Worm (Caenorhabditis elegans): Measurements from ENCODE around the gene cup-4.

DNA sequence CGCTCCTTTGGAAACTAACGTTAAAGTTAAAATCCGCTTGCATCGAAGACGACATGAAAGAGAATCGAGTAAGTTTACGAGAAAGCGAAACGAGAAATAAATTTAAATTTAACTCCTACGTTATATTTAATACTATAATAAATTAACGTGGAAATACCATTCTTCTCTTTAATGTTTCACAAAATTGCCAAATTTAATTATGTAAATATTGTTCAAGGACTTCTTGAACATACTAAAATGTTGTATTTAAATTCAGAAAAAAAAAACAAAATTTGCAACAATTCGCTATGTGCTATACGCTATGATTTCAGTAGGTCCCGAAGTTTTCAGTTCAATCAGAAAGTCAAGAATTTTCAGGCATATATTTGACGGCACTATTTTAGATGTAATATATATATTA is 30.6 kb downstream of the cup-4 start, which contains the start of gene ZK688.10:
- TF ChIP-seq unc-55 (GFP tag; optimal IDR thresholded peaks at IDR 0.05) (no peak), ama-1 (optimal IDR thresholded peaks at IDR 0.05) (no peak), dmd-4 (tag; optimal IDR thresholded peaks at IDR 0.05; ENCODE audit: borderline replicate concordance) (no peak), K09A11.1 (tag; optimal IDR thresholded peaks at IDR 0.05; ENCODE audit: insufficient read depth) (no peak), ceh-2 (tag; optimal IDR thresholded peaks at IDR 0.05) (no peak), tbx-2 (tag; optimal IDR thresholded peaks at IDR 0.05) (no peak), dve-1 (tag; optimal IDR thresholded peaks at IDR 0.05) (no peak), fkh-10 (GFP tag; optimal IDR thresholded peaks at IDR 0.05) (no peak), pros-1 (tag; optimal IDR thresholded peaks at IDR 0.05) (no peak), pha-2 (tag; optimal IDR thresholded peaks at IDR 0.05) (no peak), nfya-1 (tag; optimal IDR thresholded peaks at IDR 0.05) (no peak), unc-42 (tag; optimal IDR thresholded peaks at IDR 0.05) (no peak), sox-4 (tag; optimal IDR thresholded peaks at IDR 0.05) (no peak), ceh-6 (GFP tag; optimal IDR thresholded peaks at IDR 0.05) (no peak)

All from whole organism, late embryonic.